Fruit fly (Drosophila melanogaster) S2 (cell line): Measurements from ENCODE around the gene t-cup.

Source experiments
- CG8478 ChIP-seq: fragments of >200 bp; optimal IDR thresholded peaks from 2 replicates; lab custom pipeline; 2018
- CTCF ChIP-seq, 2 experiments: fragments of >200 bp; optimal IDR thresholded peaks; 2 replicates each; lab custom pipeline; 2018

dm6 chr2L:12457715-12458114 is 39.4 kb downstream of the t-cup start:
- TF ChIP-seq CG8478 = no peak
- no peak for TF ChIP-seq CTCF (optimal IDR thresholded peaks at IDR 0.05; lab: Kevin White, UChicago)
